Fruit fly (Drosophila melanogaster): ENCODE data around the gene BomT3.

BomT3 gene

DNA sequence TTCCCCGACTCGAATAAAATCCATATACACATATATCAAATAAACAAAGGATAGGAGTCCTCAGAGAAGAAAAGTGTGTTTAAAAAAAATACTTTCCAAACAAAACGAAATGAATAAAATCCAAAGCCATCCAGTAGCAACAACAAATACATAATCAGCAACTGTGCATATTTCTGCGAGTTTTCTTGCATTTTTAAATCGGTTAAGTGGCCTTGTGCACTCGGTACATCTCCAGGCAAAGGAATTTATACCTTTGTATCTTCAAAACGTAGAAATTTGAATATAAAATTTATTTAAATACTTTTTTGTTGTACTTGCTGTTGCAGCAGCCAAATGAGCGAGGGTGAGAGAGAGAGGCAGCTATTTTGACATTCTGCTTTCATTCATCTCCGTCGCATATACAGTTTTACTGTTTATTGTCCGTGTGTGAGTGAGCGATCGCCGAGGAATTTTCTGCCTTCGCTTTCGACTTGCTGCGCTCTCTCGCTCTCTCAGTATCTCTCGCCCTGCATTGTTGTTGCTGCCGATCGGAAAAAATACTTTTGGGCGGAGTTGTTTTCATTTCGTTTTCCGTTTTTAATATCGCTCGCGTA lies 43.8 kb downstream of the BomT3 start:
- no peak for TF ChIP-seq CG17801 (GFP tag; optimal IDR thresholded peaks at IDR 0.05; ENCODE audit: partially characterized antibody)

DNA sequence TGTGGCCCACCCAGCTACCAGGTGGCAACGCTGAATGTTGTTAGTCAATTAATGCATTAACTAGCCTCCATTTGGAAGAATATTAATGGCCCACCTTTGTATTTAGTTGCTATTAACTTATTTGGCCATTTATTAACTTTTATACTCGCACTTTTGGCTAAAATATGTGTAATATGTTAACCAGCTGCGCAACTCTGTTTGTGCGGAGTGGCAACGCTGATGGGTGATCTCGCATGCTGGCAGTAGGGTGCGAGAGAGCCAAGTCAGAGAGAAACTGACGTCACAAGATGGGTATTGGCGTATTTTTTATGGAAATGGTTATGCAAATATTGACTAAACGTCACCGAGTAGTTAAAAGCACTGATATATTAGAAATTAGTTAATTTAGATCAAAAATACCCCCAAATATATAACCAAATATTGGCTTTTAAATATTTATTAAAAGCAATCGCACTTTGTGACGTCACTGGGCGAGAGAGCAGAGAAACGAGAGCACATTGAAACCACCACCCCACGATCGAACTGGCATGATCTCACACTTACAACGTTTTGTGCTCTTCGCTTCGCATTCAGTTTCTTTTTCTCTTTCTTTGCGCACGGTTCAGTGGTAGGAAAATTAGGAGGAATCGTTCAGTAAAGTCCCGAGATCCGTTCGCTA lies 44.4 kb downstream of the BomT3 start, which contains the start of gene how:
TSS of gene how (plus strand) at position 567 of the 658 bp plus-strand sequence.
- no peak for TF ChIP-seq CG17801 (GFP tag; optimal IDR thresholded peaks at IDR 0.05; ENCODE audit: partially characterized antibody)

DNA sequence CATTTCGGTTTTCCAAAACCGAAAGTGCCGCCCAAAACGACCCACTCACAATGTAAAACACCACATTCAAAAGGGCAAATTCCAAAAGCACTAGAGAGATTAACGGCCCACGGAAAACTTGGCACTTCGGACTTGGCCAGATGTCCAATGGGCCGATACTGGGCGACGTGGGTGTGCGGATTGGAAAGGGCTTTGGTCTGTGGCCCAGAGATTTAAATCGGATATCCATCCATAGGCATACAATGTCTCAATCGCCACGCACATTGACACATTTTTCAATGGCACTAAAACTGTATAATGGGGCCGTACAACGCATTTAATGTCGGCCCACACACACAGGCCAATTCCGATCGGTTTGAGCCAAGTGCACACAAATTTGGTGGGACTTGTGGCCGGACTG lies 45.8 kb downstream of the BomT3 start:
- TF ChIP-seq CG17801 (GFP tag; optimal IDR thresholded peaks at IDR 0.05; ENCODE audit: partially characterized antibody), result no peak

DNA sequence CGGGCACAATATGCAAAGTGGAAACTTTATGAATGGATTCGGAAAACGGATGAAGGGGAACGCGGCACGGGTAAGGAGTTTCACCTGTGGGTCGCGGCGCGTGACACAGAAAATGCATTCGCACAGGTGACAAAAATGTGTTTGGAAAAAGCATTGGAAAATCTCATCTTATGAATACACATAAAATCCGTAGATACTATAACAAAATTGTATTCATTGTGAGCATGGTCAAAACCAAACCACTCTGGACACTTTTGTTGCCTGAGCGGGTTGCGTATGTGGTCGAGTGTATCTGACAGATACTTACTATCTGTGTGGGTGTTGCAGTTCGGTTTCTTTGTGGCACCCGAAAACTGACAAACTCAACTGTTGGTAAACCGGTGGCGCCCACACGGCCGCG lies 46.7 kb downstream of the BomT3 start:
- TF ChIP-seq CG17801 (GFP tag; optimal IDR thresholded peaks at IDR 0.05; ENCODE audit: partially characterized antibody), result no peak

DNA sequence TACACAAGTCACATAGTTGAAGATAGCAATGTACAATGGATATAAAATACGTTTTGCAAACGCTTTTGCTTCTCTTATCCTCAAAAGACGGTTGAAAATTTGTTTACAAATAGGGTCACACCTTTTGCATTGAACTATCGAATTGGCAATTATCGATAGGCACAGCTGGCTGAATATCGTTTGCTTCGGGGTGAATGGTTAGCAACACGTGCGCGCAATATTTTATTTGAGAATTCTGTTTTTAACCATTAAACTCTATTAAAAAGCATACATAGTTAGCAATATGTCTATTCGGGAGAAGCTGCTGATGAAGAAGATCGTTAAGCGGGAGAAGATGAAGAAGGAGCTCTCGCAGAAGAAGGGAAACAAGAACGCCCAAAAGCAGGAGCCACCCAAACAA lies 50.6 kb downstream of the BomT3 start:
- TF ChIP-seq CG17801 (GFP tag; optimal IDR thresholded peaks at IDR 0.05; ENCODE audit: partially characterized antibody), result no peak
